Worm (Caenorhabditis elegans) whole organism, L4 larva: Measurements from ENCODE around the gene Y82E9BL.19.

Experiments used
- aha-1 ChIP-seq: fragments of 150-350 bp; peaks from one replicate; lab custom pipeline; 2014; ENCODE audit warnings: missing biosample characterization, missing genetic modification characterization
- daf-12 ChIP-seq: fragments of 150-350 bp; optimal IDR thresholded peaks from 2 replicates; lab custom pipeline; 2014; ENCODE audit warnings: missing biosample characterization, missing genetic modification reagents, missing genetic modification characterization
- fos-1 ChIP-seq: fragments of 150-350 bp; optimal IDR thresholded peaks from 2 replicates; lab custom pipeline; 2014; ENCODE audit warnings: missing biosample characterization, missing genetic modification characterization
- saeg-2 ChIP-seq: fragments of 200-800 bp; sonication (Bioruptor generic); IDR thresholded peaks from 2 replicates; pipeline ENCODE4 v1.3.6; 2022; ENCODE audit warnings: missing genetic modification reagents, missing genetic modification characterization, missing compliant biosample characterization
- unc-39 ChIP-seq: sonication (generic microtip); optimal IDR thresholded peaks from 2 replicates; lab custom pipeline; 2017; ENCODE audit warnings: missing biosample characterization, missing genetic modification characterization

ce11 chrIII:1355320-1355719 is 23.5 kb downstream of the Y82E9BL.19 start, which contains the start of gene Y82E9BL.1:
- TF ChIP-seq daf-12 (tag; lab: Kevin White, UChicago) (no peak), unc-39 (tag; lab: Kevin White, UChicago) (no peak), aha-1 (tag; lab: Kevin White, UChicago) (no peak), saeg-2 (GFP tag; lab: Robert Waterston, UW) (no peak), fos-1 (no peak)
